Fruit fly (Drosophila melanogaster): ENCODE data around the gene CG13623.

The CG13623 gene

DNA sequence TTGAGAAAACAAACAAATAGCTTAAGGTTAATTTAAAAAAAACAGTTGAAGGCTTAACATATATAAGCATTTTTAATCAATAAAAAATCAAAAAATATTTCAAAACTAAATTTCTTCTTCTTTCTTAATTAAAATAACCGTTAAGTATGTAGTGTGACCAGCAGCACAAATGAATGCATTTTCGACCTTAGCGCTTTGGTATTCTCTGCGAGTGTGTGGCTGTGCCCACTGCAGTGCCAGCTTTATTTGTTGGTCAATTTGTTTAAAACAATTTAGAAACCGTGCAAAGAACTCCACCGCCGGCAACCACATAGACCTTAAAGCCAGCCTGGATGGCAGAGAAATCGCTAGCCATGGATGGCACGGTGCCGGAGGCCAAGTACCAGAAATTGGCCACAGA is 2.5 kb downstream of the CG13623 start, which contains the start of gene CG6607:
Gene CG6607 (plus strand): TSS at position 203 of the 400 bp plus-strand sequence.
- no peak for TF ChIP-seq CG17801 (GFP tag; optimal IDR thresholded peaks at IDR 0.05; ENCODE audit: partially characterized antibody)

DNA sequence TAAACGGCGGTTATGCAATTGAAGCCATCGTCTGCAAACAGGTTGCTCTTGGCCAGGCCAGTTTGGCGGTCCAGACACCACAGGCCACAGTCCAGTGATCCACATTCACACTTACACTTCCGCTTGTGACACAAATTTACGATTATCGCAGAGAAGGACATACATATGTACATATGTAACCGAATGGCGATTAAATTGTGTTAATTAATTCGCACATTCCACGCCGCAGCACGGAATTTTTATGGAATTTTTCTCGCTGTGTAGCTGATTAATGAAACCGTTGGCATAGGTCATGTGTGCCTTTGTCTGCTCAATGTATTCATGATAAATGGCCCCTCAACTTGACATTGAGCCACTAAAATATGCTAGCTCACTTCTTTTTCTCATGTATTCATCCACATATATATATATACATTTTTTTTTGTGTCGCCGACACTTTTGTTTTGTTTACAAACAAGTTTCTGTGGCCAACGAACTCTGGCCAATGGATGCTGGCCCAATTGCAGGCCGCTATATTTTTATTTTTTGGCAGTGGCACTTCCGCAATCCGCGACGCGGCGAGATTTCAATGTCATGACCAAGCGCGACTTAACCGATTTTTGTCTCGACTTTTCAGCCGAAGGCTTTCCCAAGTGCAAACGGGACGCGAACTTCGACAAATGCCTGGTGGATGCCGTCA is 4.2 kb downstream of the CG13623 start:
- TF ChIP-seq CG17801 (GFP tag; optimal IDR thresholded peaks at IDR 0.05; ENCODE audit: partially characterized antibody): no peak

- TF ChIP-seq CG17801 (GFP tag; optimal IDR thresholded peaks at IDR 0.05; ENCODE audit: partially characterized antibody): no peak
Observed at dm6 chr3R:24524426-24524974, 5.9 kb downstream of the CG13623 start, which contains the start of gene Jhbp12. Gene Jhbp12 (plus strand): TSS chr3R:24524794.

DNA sequence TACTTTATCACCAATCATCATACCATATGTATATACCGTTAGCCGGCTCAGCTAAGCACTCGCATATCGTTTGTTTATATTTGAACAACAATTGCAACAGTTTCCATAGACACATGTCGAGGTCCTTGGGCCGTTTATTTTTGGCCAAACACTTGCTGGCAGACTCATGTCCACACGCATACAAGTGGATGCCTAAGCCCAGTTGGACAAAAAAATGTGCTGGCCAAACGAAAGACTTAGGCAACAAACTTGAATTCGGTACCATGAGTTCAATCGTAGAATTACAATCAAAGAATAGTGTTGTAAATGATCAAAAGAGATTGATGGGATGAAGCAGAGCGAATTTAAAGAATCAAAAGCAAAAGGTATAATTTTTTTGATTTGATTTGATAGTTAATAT is 6.8 kb downstream of the CG13623 start, which contains the start of gene CG13622:
Gene CG13622 (minus strand): TSS at position 101 of the 400 bp plus-strand sequence.
- TF ChIP-seq CG17801 (GFP tag; optimal IDR thresholded peaks at IDR 0.05; ENCODE audit: partially characterized antibody): no peak

- no peak for TF ChIP-seq CG17801 (GFP tag; optimal IDR thresholded peaks at IDR 0.05; ENCODE audit: partially characterized antibody)
Observed at dm6 chr3R:24521313-24521712, 9.0 kb downstream of the CG13623 start.

DNA sequence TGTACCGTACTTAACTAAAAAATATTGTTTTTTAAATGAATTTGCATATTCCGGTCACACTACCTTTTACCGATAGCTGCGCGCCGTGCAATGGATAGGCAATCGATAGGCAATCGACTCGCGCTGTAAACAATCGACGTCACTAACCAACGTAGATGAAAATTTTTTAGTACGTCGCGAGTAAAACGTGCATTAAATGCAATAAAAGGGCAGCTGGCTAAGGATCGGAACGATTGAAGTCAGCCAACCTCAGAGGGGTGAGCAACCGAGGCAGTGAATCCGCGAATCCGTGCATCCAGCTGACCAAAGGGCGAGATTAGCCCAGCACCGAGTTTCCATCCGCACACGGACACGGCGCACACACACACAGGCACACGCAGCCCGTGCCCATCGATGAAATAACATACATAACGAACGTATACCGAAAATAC is 12.2 kb downstream of the CG13623 start, which contains the start of gene Pp1alpha-96A:
Gene Pp1alpha-96A (plus strand): TSS at position 121 of the 431 bp plus-strand sequence.
- TF ChIP-seq CG17801 (GFP tag; optimal IDR thresholded peaks at IDR 0.05; ENCODE audit: partially characterized antibody): peak; percentile 57

- TF ChIP-seq CG17801 (GFP tag; optimal IDR thresholded peaks at IDR 0.05; ENCODE audit: partially characterized antibody): no peak
Observed at dm6 chr3R:24514652-24515328, 15.6 kb downstream of the CG13623 start, which contains the start of the genes nAChRbeta2 and DZIP1. Gene nAChRbeta2 (minus strand): TSS chr3R:24515106. Gene DZIP1 (plus strand): TSS chr3R:24515278.

dm6 chr3R:24503627-24504026 is 26.7 kb downstream of the CG13623 start:
- TF ChIP-seq CG17801 (GFP tag; optimal IDR thresholded peaks at IDR 0.05; ENCODE audit: partially characterized antibody): no peak

- no peak for TF ChIP-seq CG17801 (GFP tag; optimal IDR thresholded peaks at IDR 0.05; ENCODE audit: partially characterized antibody)
Observed at dm6 chr3R:24496084-24496483, 34.3 kb downstream of the CG13623 start.

DNA sequence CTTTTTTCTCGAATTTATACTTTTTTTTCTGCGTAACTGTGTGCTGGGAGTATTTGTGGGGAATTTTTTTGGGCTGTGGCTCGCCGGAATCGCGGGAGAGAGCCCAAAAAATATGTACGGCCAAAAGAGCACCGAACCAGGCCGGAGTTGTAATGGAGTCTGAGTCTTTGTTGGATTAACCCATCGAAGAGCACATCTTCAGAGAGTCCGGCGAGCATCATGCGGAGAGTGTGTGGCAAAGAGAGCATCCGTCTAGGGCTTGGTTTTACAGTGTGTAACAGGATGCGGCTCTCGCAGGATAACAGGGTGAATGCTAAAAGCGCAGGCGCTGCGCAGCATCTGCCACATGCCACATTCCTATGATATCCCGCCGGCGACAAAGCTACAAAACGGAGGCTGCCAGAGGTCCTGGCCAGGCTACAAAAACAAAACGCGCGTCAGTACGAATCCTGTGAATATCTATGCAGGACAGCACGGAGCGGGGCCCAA is 45.3 kb downstream of the CG13623 start, which contains the start of gene nAChRalpha2:
Gene nAChRalpha2 (plus strand): TSS at position 439 of the 489 bp plus-strand sequence.
- no peak for TF ChIP-seq CG17801 (GFP tag; optimal IDR thresholded peaks at IDR 0.05; ENCODE audit: partially characterized antibody)

dm6 chr3R:24481040-24481439 is 49.3 kb downstream of the CG13623 start:
- no peak for TF ChIP-seq CG17801 (GFP tag; optimal IDR thresholded peaks at IDR 0.05; ENCODE audit: partially characterized antibody)
